Worm (Caenorhabditis elegans) whole organism, L2 larva: Measurements from ENCODE around the gene F46C5.6.

Experiments
- nhr-6 ChIP-seq: fragments of 150-350 bp; optimal IDR thresholded peaks from 2 replicates; lab custom pipeline; 2014; ENCODE audit warnings: missing biosample characterization, missing genetic modification characterization
- sma-9 ChIP-seq, 2 experiments: fragments of 150-350 bp in 1 of 2; sonication (generic microtip) in 1 of 2; optimal IDR thresholded peaks; 2 replicates each; lab custom pipeline; 2014 to 2016; ENCODE audit warnings: missing genetic modification characterization in 2 of 2, mild to moderate bottlenecking in 1 of 2, missing biosample characterization in 1 of 2, missing compliant biosample characterization in 1 of 2, missing genetic modification reagents in 1 of 2, moderate library complexity in 1 of 2
- unc-39 ChIP-seq: fragments of 150-350 bp; optimal IDR thresholded peaks from 2 replicates; lab custom pipeline; 2014; ENCODE audit warnings: missing biosample characterization, missing genetic modification characterization
- zag-1 ChIP-seq: fragments of 150-350 bp; optimal IDR thresholded peaks from 2 replicates; lab custom pipeline; 2014; ENCODE audit warnings: missing biosample characterization, missing genetic modification characterization

- TF ChIP-seq sma-9 (GFP tag; optimal IDR thresholded peaks at IDR 0.05; lab: Kevin White, UChicago): peak; percentile 40
- TF ChIP-seq sma-9 (tag; optimal IDR thresholded peaks at IDR 0.05; lab: Kevin White, UChicago): no peak
- no peak for TF ChIP-seq zag-1 (tag; lab: Kevin White, UChicago)
- no peak for TF ChIP-seq unc-39 (tag; lab: Kevin White, UChicago)
- TF ChIP-seq nhr-6 (tag; lab: Kevin White, UChicago): no peak
Measured at ce11 chrII:8818978-8819896, 25.1 kb downstream of the F46C5.6 start, which contains the start of gene F46C5.10.
